Fruit fly (Drosophila melanogaster) whole organism, wandering third instar larva: ENCODE data around the gene CG33947.

Experiments used
- Abd-B ChIP-seq: fragments of >200 bp; optimal IDR thresholded peaks from 2 replicates; lab custom pipeline; 2017; ENCODE audit warnings: missing biosample characterization, missing genetic modification characterization
- CG32264 ChIP-seq: fragments of 200-800 bp; sonication (Bioruptor generic); optimal IDR thresholded peaks from 2 replicates; lab custom pipeline; 2016; ENCODE audit warnings: missing biosample characterization, missing genetic modification characterization
- CG9705 ChIP-seq: fragments of 200-800 bp; sonication (Bioruptor generic); optimal IDR thresholded peaks from 2 replicates; lab custom pipeline; 2018; ENCODE audit warnings: missing biosample characterization, mild to moderate bottlenecking, missing genetic modification characterization
- CrebA ChIP-seq: fragments of 200-800 bp; sonication (Bioruptor generic); optimal IDR thresholded peaks from 2 replicates; lab custom pipeline; 2016; ENCODE audit warnings: missing biosample characterization, mild to moderate bottlenecking, missing genetic modification characterization, borderline replicate concordance
- Dfd ChIP-seq: fragments of >200 bp; optimal IDR thresholded peaks from 2 replicates; lab custom pipeline; 2017; ENCODE audit warnings: missing biosample characterization, missing genetic modification characterization
- Dif ChIP-seq: fragments of 200-275, 200-300 bp; sonication (Bioruptor generic); optimal IDR thresholded peaks from 2 replicates; lab custom pipeline; 2018; ENCODE audit warnings: missing biosample characterization, missing genetic modification characterization; ENCODE audit not compliant: partially characterized antibody
- GATAd ChIP-seq: sonication (Bioruptor generic); optimal IDR thresholded peaks from 2 replicates; lab custom pipeline; 2016; ENCODE audit warnings: missing biosample characterization, missing genetic modification characterization
- HLH106 ChIP-seq: fragments of 200-800 bp; optimal IDR thresholded peaks from 3 replicates; lab custom pipeline; 2019; ENCODE audit warnings: missing biosample characterization, mild to moderate bottlenecking, missing genetic modification characterization, moderate library complexity
- Hnf4 ChIP-seq: fragments of 200-800 bp; sonication (Bioruptor generic); optimal IDR thresholded peaks from 2 replicates; lab custom pipeline; 2016; ENCODE audit warnings: missing biosample characterization, mild to moderate bottlenecking, missing genetic modification characterization
- Hr78 ChIP-seq: fragments of >200 bp; optimal IDR thresholded peaks from 2 replicates; lab custom pipeline; 2017; ENCODE audit warnings: missing biosample characterization, missing genetic modification characterization
- Hr83 ChIP-seq: fragments of 200-300 bp; sonication (Bioruptor generic); optimal IDR thresholded peaks from 2 replicates; lab custom pipeline; 2016; ENCODE audit warnings: missing biosample characterization, mild to moderate bottlenecking, missing genetic modification characterization, moderate library complexity; ENCODE audit not compliant: poor library complexity, severe bottlenecking
- Jra ChIP-seq: sonication (Bioruptor generic); optimal IDR thresholded peaks from 2 replicates; lab custom pipeline; 2016; ENCODE audit warnings: missing biosample characterization, missing genetic modification characterization
- Mio ChIP-seq: sonication (Bioruptor generic); optimal IDR thresholded peaks from 2 replicates; lab custom pipeline; 2016; ENCODE audit warnings: missing biosample characterization, missing genetic modification characterization
- Myc ChIP-seq: fragments of >200 bp; optimal IDR thresholded peaks from 2 replicates; lab custom pipeline; 2017
- N ChIP-seq: fragments of >200 bp; optimal IDR thresholded peaks from 2 replicates; lab custom pipeline; 2018; ENCODE audit warnings: missing biosample characterization, missing external identifiers, missing genetic modification characterization
- OdsH ChIP-seq: fragments of 200-800 bp; sonication (Bioruptor generic); optimal IDR thresholded peaks from 2 replicates; lab custom pipeline; 2016; ENCODE audit warnings: missing biosample characterization, mild to moderate bottlenecking, missing genetic modification characterization
- Rel ChIP-seq, 2 experiments: fragments of 200-800 bp; sonication (Bioruptor generic) in 1 of 2; optimal IDR thresholded peaks; 2 replicates in 1 of 2; 3 replicates in 1 of 2; lab custom pipeline; 2016 to 2019; ENCODE audit warnings: mild to moderate bottlenecking in 2 of 2, missing biosample characterization in 2 of 2, missing genetic modification characterization in 2 of 2, moderate library complexity in 1 of 2
- Sp1 ChIP-seq: fragments of 200-800 bp; sonication (Bioruptor generic); optimal IDR thresholded peaks from 3 replicates; lab custom pipeline; 2019; ENCODE audit warnings: missing biosample characterization, mild to moderate bottlenecking, missing genetic modification characterization, moderate library complexity
- Vsx2 ChIP-seq: fragments of 200-300, 225-300 bp; sonication (Bioruptor generic); optimal IDR thresholded peaks from 2 replicates; lab custom pipeline; 2018; ENCODE audit warnings: missing biosample characterization, missing genetic modification characterization; ENCODE audit not compliant: partially characterized antibody
- br ChIP-seq: fragments of 200-800 bp; sonication (Bioruptor generic); optimal IDR thresholded peaks from 2 replicates; lab custom pipeline; 2016; ENCODE audit warnings: missing biosample characterization, missing genetic modification characterization
- brk ChIP-seq: fragments of 200-800 bp; sonication (Bioruptor generic); optimal IDR thresholded peaks from 2 replicates; lab custom pipeline; 2016; ENCODE audit warnings: missing biosample characterization, mild to moderate bottlenecking, missing genetic modification characterization
- dl ChIP-seq, 2 experiments: fragments of 175-275, 200-275 bp in 1 of 2; fragments of 200-275 bp in 1 of 2; sonication (Bioruptor generic); optimal IDR thresholded peaks; lab custom pipeline; 2018; ENCODE audit warnings: mild to moderate bottlenecking in 2 of 2, missing biosample characterization in 2 of 2, missing genetic modification characterization in 2 of 2, moderate library complexity in 2 of 2; ENCODE audit not compliant: partially characterized antibody in 2 of 2, insufficient read depth in 1 of 2
- dmrt93B ChIP-seq: fragments of 200-800 bp; sonication (Bioruptor generic); optimal IDR thresholded peaks from 2 replicates; lab custom pipeline; 2018; ENCODE audit warnings: missing biosample characterization, mild to moderate bottlenecking, missing genetic modification characterization
- dsf ChIP-seq: sonication (Bioruptor generic); optimal IDR thresholded peaks from 2 replicates; lab custom pipeline; 2016; ENCODE audit warnings: missing biosample characterization, missing genetic modification characterization, borderline replicate concordance
- ey ChIP-seq: fragments of 200-800 bp; sonication (Bioruptor generic); optimal IDR thresholded peaks from 2 replicates; lab custom pipeline; 2016; ENCODE audit warnings: missing biosample characterization, missing genetic modification characterization
- foxo ChIP-seq, 2 experiments: fragments of 200-800 bp; sonication (Bioruptor generic); optimal IDR thresholded peaks; 2 replicates in 1 of 2; 3 replicates in 1 of 2; lab custom pipeline; 2016 to 2017; ENCODE audit warnings: missing biosample characterization in 2 of 2, missing genetic modification characterization in 2 of 2
- fru ChIP-seq: fragments of 200-800 bp; sonication (Bioruptor generic); optimal IDR thresholded peaks from 3 replicates; lab custom pipeline; 2016; ENCODE audit warnings: missing biosample characterization, mild to moderate bottlenecking, missing genetic modification characterization
- h ChIP-seq: fragments of 200-800 bp; sonication (Bioruptor generic); optimal IDR thresholded peaks from 3 replicates; lab custom pipeline; 2016; ENCODE audit warnings: missing biosample characterization, mild to moderate bottlenecking, missing genetic modification characterization
- jim ChIP-seq: fragments of 175-275, 200-325 bp; sonication (Bioruptor generic); optimal IDR thresholded peaks from 2 replicates; lab custom pipeline; 2016; ENCODE audit warnings: missing biosample characterization, mild to moderate bottlenecking, missing genetic modification characterization
- lola ChIP-seq: fragments of >200 bp; optimal IDR thresholded peaks from 2 replicates; lab custom pipeline; 2017; ENCODE audit warnings: missing biosample characterization, missing genetic modification characterization
- pan ChIP-seq: fragments of >200 bp; optimal IDR thresholded peaks from 2 replicates; lab custom pipeline; 2017
- psq ChIP-seq: fragments of 200-800 bp; sonication (Bioruptor generic); optimal IDR thresholded peaks from 3 replicates; lab custom pipeline; 2017; ENCODE audit warnings: missing biosample characterization, mild to moderate bottlenecking, missing genetic modification characterization, moderate library complexity
- rgr ChIP-seq: fragments of 200-800 bp; sonication (Bioruptor generic); optimal IDR thresholded peaks from 3 replicates; lab custom pipeline; 2016; ENCODE audit warnings: missing biosample characterization, mild to moderate bottlenecking, missing genetic modification characterization
- sage ChIP-seq: fragments of 200-800 bp; sonication (Bioruptor generic); optimal IDR thresholded peaks from 2 replicates; lab custom pipeline; 2016; ENCODE audit warnings: missing biosample characterization, mild to moderate bottlenecking, missing genetic modification characterization
- sv ChIP-seq: fragments of 200-800 bp; sonication (Bioruptor generic); optimal IDR thresholded peaks from 3 replicates; lab custom pipeline; 2016; ENCODE audit warnings: missing biosample characterization, missing genetic modification characterization
- tai ChIP-seq: sonication (Bioruptor generic); optimal IDR thresholded peaks from 2 replicates; lab custom pipeline; 2016; ENCODE audit warnings: missing biosample characterization, missing genetic modification characterization
- usp ChIP-seq: fragments of >200 bp; optimal IDR thresholded peaks from 2 replicates; lab custom pipeline; 2017; ENCODE audit warnings: missing biosample characterization, missing genetic modification characterization
- woc ChIP-seq: sonication (Bioruptor generic); optimal IDR thresholded peaks from 2 replicates; lab custom pipeline; 2016; ENCODE audit warnings: missing biosample characterization, mild to moderate bottlenecking, missing genetic modification characterization

The CG33947 gene

DNA sequence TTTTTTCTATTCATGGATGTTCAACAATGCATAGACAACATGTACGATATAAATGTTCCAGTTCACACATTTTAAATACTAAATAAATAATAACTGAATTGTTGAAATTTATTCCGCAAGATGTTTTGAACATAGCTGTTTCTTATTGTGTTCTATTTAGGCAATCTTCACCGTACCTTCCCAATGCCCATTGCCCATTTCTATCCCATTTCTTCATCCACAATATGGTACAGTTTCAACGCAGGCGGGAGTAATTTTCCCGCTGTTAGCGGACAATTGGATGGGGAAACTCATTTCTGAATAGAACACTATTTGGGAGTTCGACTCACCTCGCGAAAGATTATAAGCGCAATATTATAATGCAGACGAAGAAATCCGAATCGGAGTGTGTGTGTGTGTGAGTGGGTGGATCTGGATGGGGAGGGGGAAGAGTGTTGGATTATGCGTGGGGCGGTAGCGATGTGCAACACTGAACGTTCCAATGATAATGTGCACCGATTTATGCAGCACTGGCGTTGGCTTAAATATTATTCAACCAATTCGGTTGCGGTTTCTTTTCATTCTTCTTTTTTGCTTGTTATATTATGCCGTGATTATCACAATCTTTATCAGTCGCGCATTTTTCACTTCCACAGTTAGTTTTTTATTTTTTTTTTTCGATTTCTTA lies 4.2 kb upstream of the CG33947 start:
- TF ChIP-seq Sp1 (GFP tag; lab: Kevin White, UChicago): peak; percentile 43
- TF ChIP-seq CrebA (GFP tag; lab: Kevin White, UChicago): no peak
- peak; percentile 14 for TF ChIP-seq sv (GFP tag; lab: Kevin White, UChicago)
- TF ChIP-seq psq (GFP tag; lab: Kevin White, UChicago): peak; percentile 95
- TF ChIP-seq OdsH (GFP tag; lab: Kevin White, UChicago): peak; percentile 74
- TF ChIP-seq woc (GFP tag; lab: Kevin White, UChicago): peak; percentile 64
- peak; percentile 61 for TF ChIP-seq ey
- peak; percentile 68 for TF ChIP-seq brk (GFP tag; lab: Kevin White, UChicago)
- TF ChIP-seq sage: no peak
- no peak for TF ChIP-seq N
- TF ChIP-seq foxo (GFP tag; optimal IDR thresholded peaks at IDR 0.05; lab: Kevin White, UChicago): peak in 1 of 2 experiments; percentile 88
- TF ChIP-seq CG32264: peak; percentile 58
- TF ChIP-seq GATAd (GFP tag; lab: Kevin White, UChicago): no peak
- peak; percentile 31 for TF ChIP-seq CG9705 (GFP tag; lab: Kevin White, UChicago)
- TF ChIP-seq tai (GFP tag; lab: Kevin White, UChicago): peak; percentile 85
- TF ChIP-seq h: peak; percentile 89
- no peak for TF ChIP-seq Rel (GFP tag; optimal IDR thresholded peaks at IDR 0.05; lab: Kevin White, UChicago)
- TF ChIP-seq Rel (tag; optimal IDR thresholded peaks at IDR 0.05; lab: Kevin White, UChicago): peak; percentile 57
- peak; percentile 66 for TF ChIP-seq jim (GFP tag; lab: Kevin White, UChicago)
- no peak for TF ChIP-seq pan (lab: Kevin White, UChicago)
- TF ChIP-seq rgr (GFP tag; lab: Kevin White, UChicago): peak; percentile 90
- peak; percentile 3 for TF ChIP-seq dmrt93B
- peak; percentile 44 for TF ChIP-seq HLH106 (tag; lab: Kevin White, UChicago)
- peak; percentile 39 for TF ChIP-seq Dif
- peak; percentile 78 for TF ChIP-seq Jra (GFP tag; lab: Kevin White, UChicago)
- TF ChIP-seq br (GFP tag; lab: Kevin White, UChicago): peak; percentile 78
- TF ChIP-seq Dfd (GFP tag; lab: Kevin White, UChicago): no peak
- peak; percentile 73 for TF ChIP-seq fru (GFP tag; lab: Kevin White, UChicago)
- no peak for TF ChIP-seq Hr78 (GFP tag; lab: Kevin White, UChicago)
- no peak for TF ChIP-seq Myc (lab: Kevin White, UChicago)
- peak; percentile 86 for TF ChIP-seq Hnf4 (GFP tag; lab: Kevin White, UChicago)
- TF ChIP-seq Hr83: peak; percentile 83
- TF ChIP-seq, all 38 proteins: peak for 23

DNA sequence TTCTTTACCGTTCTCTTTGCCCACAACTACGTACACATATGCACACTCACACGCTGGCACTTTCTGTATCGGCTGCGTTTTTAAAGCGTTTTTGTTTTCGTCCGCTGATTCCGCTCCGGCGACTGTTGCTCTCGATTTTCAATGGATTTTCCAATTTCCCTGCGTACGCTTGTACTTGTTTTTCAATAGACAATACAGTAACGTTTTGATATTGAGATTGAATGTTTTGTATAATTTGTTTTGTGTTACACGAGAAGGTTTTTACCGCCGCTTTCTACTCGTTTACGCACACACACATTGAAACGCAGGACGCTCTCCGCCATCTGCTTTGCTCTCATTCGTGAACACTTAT lies 3.7 kb upstream of the CG33947 start:
- peak; percentile 94 for TF ChIP-seq psq (GFP tag; lab: Kevin White, UChicago)
- no peak for TF ChIP-seq dl (GFP tag; optimal IDR thresholded peaks at IDR 0.05; lab: Kevin White, UChicago; ENCODE audit: insufficient read depth in 1 of 2, partially characterized antibody in 2 of 2)
- no peak for TF ChIP-seq foxo (GFP tag; optimal IDR thresholded peaks at IDR 0.05; lab: Kevin White, UChicago)
- no peak for TF ChIP-seq br (GFP tag; lab: Kevin White, UChicago)
- TF ChIP-seq N: peak; percentile 5

DNA sequence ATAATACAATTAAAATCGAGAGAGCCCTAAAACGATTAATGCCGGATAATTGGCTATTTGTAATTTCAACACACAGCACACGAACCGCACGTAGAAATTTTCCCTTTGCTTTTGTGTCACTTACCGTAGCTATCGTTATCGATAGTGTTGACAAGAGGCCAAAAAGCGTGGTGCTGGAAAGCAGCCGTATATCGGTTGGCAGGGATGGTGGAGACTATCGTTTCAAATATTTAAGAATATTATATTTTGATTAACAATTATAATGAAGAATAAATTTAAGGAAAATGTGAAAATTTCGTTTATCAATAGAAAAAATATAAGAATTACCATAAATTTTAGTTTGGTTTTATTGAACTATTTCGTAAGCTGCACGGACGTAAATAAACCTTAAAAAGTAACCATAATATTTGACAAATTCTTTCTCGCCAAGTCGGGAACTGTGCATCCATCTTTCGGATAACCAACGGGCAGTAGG lies 3.2 kb upstream of the CG33947 start, which contains the start of gene JIL-1:
Gene JIL-1 (minus strand): TSS at position 148 of the 475 bp plus-strand sequence.
- TF ChIP-seq foxo (GFP tag; optimal IDR thresholded peaks at IDR 0.05; lab: Kevin White, UChicago) (peak in 1 of 2 experiments; percentile 78), CG32264 (no peak), GATAd (GFP tag; lab: Kevin White, UChicago) (peak; percentile 41), HLH106 (tag; lab: Kevin White, UChicago) (peak; percentile 68), usp (GFP tag; lab: Kevin White, UChicago) (no peak), Mio (GFP tag; lab: Kevin White, UChicago) (peak; percentile 0), pan (lab: Kevin White, UChicago) (no peak), sv (GFP tag; lab: Kevin White, UChicago) (peak; percentile 69), dmrt93B (no peak), rgr (GFP tag; lab: Kevin White, UChicago) (peak; percentile 74), lola (GFP tag; lab: Kevin White, UChicago) (no peak), Myc (lab: Kevin White, UChicago) (peak; percentile 2), CG9705 (GFP tag; lab: Kevin White, UChicago) (peak; percentile 29), psq (GFP tag; lab: Kevin White, UChicago) (peak; percentile 75), jim (GFP tag; lab: Kevin White, UChicago) (peak; percentile 6), br (GFP tag; lab: Kevin White, UChicago) (peak; percentile 66), ey (peak; percentile 51), Dfd (GFP tag; lab: Kevin White, UChicago) (no peak), Abd-B (no peak), Jra (GFP tag; lab: Kevin White, UChicago) (peak; percentile 75), Dif (no peak), CrebA (GFP tag; lab: Kevin White, UChicago) (no peak), sage (peak; percentile 65), Vsx2 (peak; percentile 25), Hr78 (GFP tag; lab: Kevin White, UChicago) (no peak), N (no peak), brk (GFP tag; lab: Kevin White, UChicago) (peak; percentile 69), Rel (GFP tag; optimal IDR thresholded peaks at IDR 0.05; lab: Kevin White, UChicago) (peak; percentile 36), Rel (tag; optimal IDR thresholded peaks at IDR 0.05; lab: Kevin White, UChicago) (peak; percentile 32), Hr83 (peak; percentile 38), fru (GFP tag; lab: Kevin White, UChicago) (peak; percentile 62), tai (GFP tag; lab: Kevin White, UChicago) (peak; percentile 40), woc (GFP tag; lab: Kevin White, UChicago) (peak; percentile 76), Hnf4 (GFP tag; lab: Kevin White, UChicago) (peak; percentile 83), h (peak; percentile 77), Sp1 (GFP tag; lab: Kevin White, UChicago) (peak; percentile 56), OdsH (GFP tag; lab: Kevin White, UChicago) (peak; percentile 20), dsf (GFP tag; lab: Kevin White, UChicago) (peak; percentile 60)
